Worm (Caenorhabditis elegans): ENCODE measurements around the gene K10D2.8.

K10D2.8 gene

DNA sequence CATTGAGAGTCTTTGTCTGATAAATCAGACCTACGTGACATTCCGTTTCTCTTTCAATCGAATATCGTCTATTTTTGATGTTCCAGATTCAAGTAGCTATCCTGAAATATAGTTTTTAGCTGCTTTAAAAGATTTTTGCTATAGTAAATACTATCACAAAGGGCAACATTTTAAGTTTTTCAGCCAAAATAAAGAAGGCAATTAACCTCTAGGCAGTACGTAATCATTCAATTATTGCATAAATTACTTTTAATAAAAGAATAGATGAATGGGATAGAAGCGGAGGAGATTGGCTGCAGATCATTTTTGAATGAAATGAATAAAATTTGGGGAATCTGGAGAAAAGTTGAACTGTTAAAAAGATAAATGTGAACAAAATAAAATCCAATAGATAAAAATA is 18.8 kb upstream of the K10D2.8 start, which contains the start of gene ulp-1:
Gene ulp-1, minus strand, starts transcription at position 101 of the 400 bp plus-strand sequence.
- TF ChIP-seq pbrm-1 (GFP tag; IDR thresholded peaks at IDR 0.05) (no peak), ceh-100 (GFP tag; IDR thresholded peaks at IDR 0.05) (peak; percentile 27; the same call in 1 of the 2 replicates), chd-7 (tag; optimal IDR thresholded peaks at IDR 0.05) (no peak), attf-5 (GFP tag; optimal IDR thresholded peaks at IDR 0.05) (no peak), madf-6 (GFP tag; IDR thresholded peaks at IDR 0.05) (peak; percentile 32), Y53G8AR.9 (GFP tag; conservative IDR thresholded peaks at IDR 0.05) (no peak), dox-1 (GFP tag; IDR thresholded peaks at IDR 0.05) (no peak), lir-1 (GFP tag; conservative IDR thresholded peaks at IDR 0.05) (no peak), mcd-1 (GFP tag; IDR thresholded peaks at IDR 0.05) (no peak), repo-1 (tag; optimal IDR thresholded peaks at IDR 0.05) (peak; percentile 22), ama-1 (optimal IDR thresholded peaks at IDR 0.05) (no peak), ama-1 (GFP tag; optimal IDR thresholded peaks at IDR 0.05) (peak in 1 of 2 experiments; percentile 16), egl-18 (GFP tag; IDR thresholded peaks at IDR 0.05) (no peak), Y79H2A.3 (GFP tag; conservative IDR thresholded peaks at IDR 0.05) (no peak)

DNA sequence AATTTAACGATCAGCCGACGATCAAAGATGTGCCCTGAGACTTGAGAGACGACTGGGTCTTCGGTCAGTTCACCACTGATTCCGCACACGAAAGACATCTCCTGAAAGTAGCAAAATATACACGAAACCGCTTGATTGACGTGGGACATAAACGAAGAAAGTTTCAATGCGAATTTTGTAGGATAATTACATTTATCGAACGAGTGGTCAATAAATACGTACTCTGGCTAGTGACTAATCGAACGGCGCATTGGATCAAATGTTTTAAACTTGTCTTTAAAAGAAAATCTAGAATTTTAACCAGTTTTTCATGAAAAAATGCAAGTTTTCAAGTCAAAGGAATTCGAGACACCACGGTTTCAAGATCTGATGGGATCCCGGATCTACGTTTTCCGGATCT is 16.6 kb upstream of the K10D2.8 start, which contains the start of gene prp-19:
Gene prp-19, minus strand, starts transcription at position 101 of the 400 bp plus-strand sequence.
- TF ChIP-seq T07F8.4 (tag; optimal IDR thresholded peaks at IDR 0.05): no peak
- TF ChIP-seq pha-4 (tag; optimal IDR thresholded peaks at IDR 0.05): no peak
- no peak for TF ChIP-seq B0035.1 (tag; optimal IDR thresholded peaks at IDR 0.05)
- TF ChIP-seq madf-8 (GFP tag; conservative IDR thresholded peaks at IDR 0.05): no peak
- TF ChIP-seq lin-35 (GFP tag; optimal IDR thresholded peaks at IDR 0.05): no peak
- no peak for TF ChIP-seq Y79H2A.3 (GFP tag; conservative IDR thresholded peaks at IDR 0.05)
- no peak for TF ChIP-seq F23B12.7 (tag; optimal IDR thresholded peaks at IDR 0.05; ENCODE audit: insufficient read depth)
- no peak for TF ChIP-seq nhr-120 (GFP tag; IDR thresholded peaks at IDR 0.05)
- no peak for TF ChIP-seq F49E8.2 (tag; optimal IDR thresholded peaks at IDR 0.05; ENCODE audit: insufficient read depth)
- TF ChIP-seq nfya-2 (GFP tag; IDR thresholded peaks at IDR 0.05): no peak
- TF ChIP-seq dox-1 (GFP tag; IDR thresholded peaks at IDR 0.05): no peak
- TF ChIP-seq ccch-3 (GFP tag; optimal IDR thresholded peaks at IDR 0.05): no peak
- no peak for TF ChIP-seq lsy-27 (tag; optimal IDR thresholded peaks at IDR 0.05; ENCODE audit: borderline replicate concordance, insufficient read depth)
- no peak for TF ChIP-seq pbrm-1 (GFP tag; IDR thresholded peaks at IDR 0.05)
- no peak for TF ChIP-seq attf-3 (GFP tag; conservative IDR thresholded peaks at IDR 0.05)
- TF ChIP-seq snpc-1.3 (tag; optimal IDR thresholded peaks at IDR 0.05; ENCODE audit: insufficient read depth): no peak
- TF ChIP-seq sptf-2 (GFP tag; optimal IDR thresholded peaks at IDR 0.05): no peak

DNA sequence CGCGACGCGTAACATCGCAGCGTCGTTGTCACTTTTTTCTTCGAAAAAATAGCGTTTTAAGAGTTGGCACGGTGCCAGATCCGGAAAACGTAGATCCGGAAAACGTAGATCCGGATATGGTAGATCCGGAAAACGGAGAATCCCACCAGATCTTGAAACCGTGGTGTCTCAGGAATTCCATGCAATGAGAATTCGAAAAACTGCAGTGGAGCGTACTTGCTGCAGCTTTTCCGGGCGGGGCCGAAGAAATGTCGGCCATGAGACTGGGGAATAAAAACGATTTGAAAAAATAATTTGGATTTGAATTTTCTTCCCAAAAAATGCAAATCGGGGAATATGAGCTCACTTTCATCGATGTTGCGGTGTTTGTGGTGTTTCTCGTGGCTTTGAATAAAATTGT is 16.1 kb upstream of the K10D2.8 start, which contains the start of gene K10D2.5:
Gene K10D2.5, plus strand, starts transcription at position 251 of the 400 bp plus-strand sequence.
- TF ChIP-seq B0019.2 (GFP tag; conservative IDR thresholded peaks at IDR 0.05) (peak; percentile 96), F55B11.4 (tag; optimal IDR thresholded peaks at IDR 0.05; ENCODE audit: borderline replicate concordance, insufficient read depth) (no peak), bed-2 (GFP tag; IDR thresholded peaks at IDR 0.05) (peak; percentile 98), attf-6 (GFP tag; IDR thresholded peaks at IDR 0.05) (peak; percentile 75), lsl-1 (GFP tag; optimal IDR thresholded peaks at IDR 0.05) (peak; percentile 77), rpc-1 (optimal IDR thresholded peaks at IDR 0.05) (no peak), rpc-1 (tag; optimal IDR thresholded peaks at IDR 0.05) (no peak), aptf-2 (GFP tag; conservative IDR thresholded peaks at IDR 0.05) (peak; percentile 98), madf-6 (GFP tag; IDR thresholded peaks at IDR 0.05) (peak; percentile 88), hmg-20 (GFP tag; IDR thresholded peaks at IDR 0.05) (peak; percentile 82), Y53G8AR.9 (GFP tag; conservative IDR thresholded peaks at IDR 0.05) (peak; percentile 92), madf-8 (GFP tag; conservative IDR thresholded peaks at IDR 0.05) (peak; percentile 77), lsy-27 (tag; optimal IDR thresholded peaks at IDR 0.05; ENCODE audit: borderline replicate concordance, insufficient read depth) (no peak), hmg-1.2 (GFP tag; IDR thresholded peaks at IDR 0.05) (peak; percentile 77), sea-2 (GFP tag; IDR thresholded peaks at IDR 0.05) (no peak), B0035.1 (tag; optimal IDR thresholded peaks at IDR 0.05) (peak; percentile 31), tlf-1 (GFP tag; optimal IDR thresholded peaks at IDR 0.05) (peak; percentile 81), Y95B8A.8 (GFP tag; IDR thresholded peaks at IDR 0.05) (peak; percentile 97), mcd-1 (GFP tag; IDR thresholded peaks at IDR 0.05) (peak; percentile 99), ceh-79 (tag; optimal IDR thresholded peaks at IDR 0.05) (no peak), bed-1 (GFP tag; IDR thresholded peaks at IDR 0.05) (0 out of 2 replicates have a peak, but pooled peaks have one; percentile 21), ztf-6 (GFP tag; IDR thresholded peaks at IDR 0.05) (peak; percentile 94), K11D2.4 (GFP tag; IDR thresholded peaks at IDR 0.05) (peak; percentile 94), lir-1 (GFP tag; conservative IDR thresholded peaks at IDR 0.05) (peak; percentile 98)
